Worm (Caenorhabditis elegans) whole organism, L3 larva: ENCODE measurements around the gene Y105C5B.18.

Source experiments
- ceh-82 ChIP-seq: fragments of 150-350 bp; optimal IDR thresholded peaks from 2 replicates; lab custom pipeline; 2014; ENCODE audit warnings: missing biosample characterization, missing genetic modification characterization
- elt-3 ChIP-seq, 3 experiments: fragments of 150-350 bp in 1 of 3; sonication (generic microtip) in 2 of 3; optimal IDR thresholded peaks; 2 replicates in 2 of 3; 4 replicates in 1 of 3; lab custom pipeline; 2014 to 2017; ENCODE audit warnings: missing biosample characterization in 3 of 3, missing genetic modification characterization in 3 of 3
- fkh-2 ChIP-seq: fragments of 150-350 bp; optimal IDR thresholded peaks from 2 replicates; lab custom pipeline; 2014; ENCODE audit warnings: missing biosample characterization, missing genetic modification reagents, missing genetic modification characterization

- TF ChIP-seq ceh-82 (tag; lab: Kevin White, UChicago): no peak
- no peak for TF ChIP-seq elt-3 (tag; optimal IDR thresholded peaks at IDR 0.05; lab: Kevin White, UChicago)
- no peak for TF ChIP-seq fkh-2 (tag; lab: Kevin White, UChicago)
Measured at ce11 chrIV:15949995-15950394, 14.4 kb upstream of the Y105C5B.18 start.
